Worm (Caenorhabditis elegans): Measurements from ENCODE around the gene ctbp-1.

Gene ctbp-1

DNA sequence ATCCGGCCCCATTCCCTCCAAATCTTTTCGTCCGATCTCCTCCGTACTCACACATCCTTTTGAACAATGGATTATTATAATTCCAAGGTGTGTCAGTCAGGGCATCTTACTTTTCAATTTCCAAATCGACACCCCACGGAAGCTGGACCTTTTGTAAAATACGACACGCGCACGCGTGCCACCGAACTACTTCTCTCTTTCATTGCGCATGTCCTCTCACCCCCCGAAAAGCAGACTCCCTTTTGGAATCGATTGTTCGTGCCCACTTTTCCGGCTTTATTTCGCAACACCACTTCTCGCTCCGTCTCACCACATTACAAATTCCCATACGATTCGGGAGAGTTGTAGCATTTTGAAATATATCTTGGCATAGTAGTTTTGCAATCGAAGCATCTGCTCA, 15.2 kb upstream of the ctbp-1 start:
- peak; percentile 1 for TF ChIP-seq zag-1 (tag; optimal IDR thresholded peaks at IDR 0.05)
- no peak for TF ChIP-seq ztf-11 (tag; optimal IDR thresholded peaks at IDR 0.05)
- TF ChIP-seq ceh-82 (tag; optimal IDR thresholded peaks at IDR 0.05) = no peak
- no peak for TF ChIP-seq elt-1 (tag; optimal IDR thresholded peaks at IDR 0.05)
- TF ChIP-seq ama-1 (optimal IDR thresholded peaks at IDR 0.05) = no peak
- TF ChIP-seq crh-2 (tag; optimal IDR thresholded peaks at IDR 0.05) = no peak
- no peak for TF ChIP-seq R02D3.7 (tag; optimal IDR thresholded peaks at IDR 0.05)
- TF ChIP-seq ztf-1 (GFP tag; conservative IDR thresholded peaks at IDR 0.05) = no peak
- no peak for TF ChIP-seq gmeb-1 (tag; optimal IDR thresholded peaks at IDR 0.05)
- TF ChIP-seq unc-55 (GFP tag; optimal IDR thresholded peaks at IDR 0.05) = peak; percentile 84
- no peak for TF ChIP-seq F13H6.1 (tag; optimal IDR thresholded peaks at IDR 0.05)
- no peak for TF ChIP-seq mbf-1 (tag; optimal IDR thresholded peaks at IDR 0.05)
- TF ChIP-seq ZK546.5 (tag; optimal IDR thresholded peaks at IDR 0.05) = no peak
- TF ChIP-seq C34F6.9 (tag; optimal IDR thresholded peaks at IDR 0.05) = peak; percentile 61
- TF ChIP-seq nhr-129 (tag; optimal IDR thresholded peaks at IDR 0.05) = peak; percentile 23
- no peak for TF ChIP-seq nhr-25 (tag; optimal IDR thresholded peaks at IDR 0.05)
- TF ChIP-seq sem-4 (tag; optimal IDR thresholded peaks at IDR 0.05) = peak; percentile 20
- no peak for TF ChIP-seq sma-3 (GFP tag; optimal IDR thresholded peaks at IDR 0.05)
- TF ChIP-seq fos-1 (tag; optimal IDR thresholded peaks at IDR 0.05) = no peak
- no peak for TF ChIP-seq ztf-4 (tag; optimal IDR thresholded peaks at IDR 0.05)
- peak; percentile 23 for TF ChIP-seq sma-9 (GFP tag; optimal IDR thresholded peaks at IDR 0.05)
- TF ChIP-seq sma-9 (tag; optimal IDR thresholded peaks at IDR 0.05) = no peak
- TF ChIP-seq blmp-1 (tag; optimal IDR thresholded peaks at IDR 0.05; ENCODE audit: insufficient read depth) = no peak
- TF ChIP-seq nhr-77 (tag; optimal IDR thresholded peaks at IDR 0.05) = no peak
- no peak for TF ChIP-seq nhr-12 (tag; optimal IDR thresholded peaks at IDR 0.05)
- peak; percentile 1 for TF ChIP-seq snpc-4 (tag; optimal IDR thresholded peaks at IDR 0.05)
- peak in 1 of 2 experiments; percentile 14 for TF ChIP-seq mdl-1 (tag; optimal IDR thresholded peaks at IDR 0.05)
- TF ChIP-seq unc-39 (tag; optimal IDR thresholded peaks at IDR 0.05) = no peak
- TF ChIP-seq lin-11 (tag; optimal IDR thresholded peaks at IDR 0.05) = no peak
- TF ChIP-seq nhr-23 (tag; optimal IDR thresholded peaks at IDR 0.05) = no peak
- peak; percentile 30 to 56 for TF ChIP-seq lsy-2 (tag; optimal IDR thresholded peaks at IDR 0.05)

DNA sequence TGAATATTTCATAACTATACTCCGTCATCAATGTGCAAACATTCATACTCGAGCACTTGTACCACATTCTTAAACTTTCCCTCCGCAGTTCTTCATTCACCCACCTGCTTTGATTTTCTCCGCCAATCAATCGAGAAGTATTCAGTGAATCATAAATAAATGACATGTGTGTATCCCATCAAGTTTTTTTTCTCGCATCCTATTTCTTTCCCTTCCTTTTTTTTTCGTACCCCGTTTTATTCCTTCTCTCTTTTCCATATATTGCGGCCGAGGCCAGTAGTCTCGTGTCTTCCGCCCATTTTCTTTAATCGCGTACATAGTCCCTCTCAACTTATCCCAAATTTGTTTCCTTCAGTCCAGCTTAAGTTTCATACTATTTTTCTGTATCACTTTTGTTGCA, 13.8 kb upstream of the ctbp-1 start, which contains the start of gene atat-2:
Gene atat-2, plus strand, starts transcription at position 398 of the 400 bp plus-strand sequence.
- no peak for TF ChIP-seq nhr-11 (tag; optimal IDR thresholded peaks at IDR 0.05)
- no peak for TF ChIP-seq F13H6.1 (tag; optimal IDR thresholded peaks at IDR 0.05)
- TF ChIP-seq ztf-11 (tag; optimal IDR thresholded peaks at IDR 0.05) = no peak
- no peak for TF ChIP-seq mab-5 (tag; optimal IDR thresholded peaks at IDR 0.05)
- TF ChIP-seq nhr-10 (tag; optimal IDR thresholded peaks at IDR 0.05) = no peak
- TF ChIP-seq sma-3 (GFP tag; optimal IDR thresholded peaks at IDR 0.05) = no peak
- no peak for TF ChIP-seq ZK546.5 (tag; optimal IDR thresholded peaks at IDR 0.05)
- TF ChIP-seq nhr-23 (tag; optimal IDR thresholded peaks at IDR 0.05) = no peak
- no peak for TF ChIP-seq egl-27 (tag; optimal IDR thresholded peaks at IDR 0.05)
- TF ChIP-seq blmp-1 (tag; optimal IDR thresholded peaks at IDR 0.05; ENCODE audit: insufficient read depth) = peak; percentile 29
- no peak for TF ChIP-seq dmd-4 (tag; optimal IDR thresholded peaks at IDR 0.05)
- TF ChIP-seq elt-1 (tag; optimal IDR thresholded peaks at IDR 0.05) = no peak
- TF ChIP-seq sma-9 (GFP tag; optimal IDR thresholded peaks at IDR 0.05) = peak; percentile 18
- TF ChIP-seq sma-9 (tag; optimal IDR thresholded peaks at IDR 0.05) = no peak
- TF ChIP-seq nhr-6 (tag; optimal IDR thresholded peaks at IDR 0.05) = no peak
- TF ChIP-seq nhr-12 (tag; optimal IDR thresholded peaks at IDR 0.05) = no peak
- TF ChIP-seq ama-1 (optimal IDR thresholded peaks at IDR 0.05) = no peak
- TF ChIP-seq zag-1 (tag; optimal IDR thresholded peaks at IDR 0.05) = no peak
- TF ChIP-seq nhr-129 (tag; optimal IDR thresholded peaks at IDR 0.05) = peak; percentile 22
- no peak for TF ChIP-seq lsy-2 (tag; optimal IDR thresholded peaks at IDR 0.05)
- TF ChIP-seq ceh-82 (tag; optimal IDR thresholded peaks at IDR 0.05) = no peak
- no peak for TF ChIP-seq lin-39 (tag; optimal IDR thresholded peaks at IDR 0.05)

ce11 chrX:5850472-5850871, 12.0 kb upstream of the ctbp-1 start:
- TF ChIP-seq snpc-4 (tag; optimal IDR thresholded peaks at IDR 0.05) (peak; percentile 80), aly-2 (tag; optimal IDR thresholded peaks at IDR 0.05) (no peak), lsy-2 (tag; optimal IDR thresholded peaks at IDR 0.05) (no peak), nhr-11 (tag; optimal IDR thresholded peaks at IDR 0.05) (no peak)

Measured in whole organism, L2 larva.